Worm (Caenorhabditis elegans) whole organism, late embryonic: Measurements from ENCODE around the gene ZK488.6.

ENCODE experiments used
- C08G9.2 ChIP-seq: sonication (generic microtip); optimal IDR thresholded peaks from 2 replicates; lab custom pipeline; 2016; ENCODE audit warnings: mild to moderate bottlenecking, missing genetic modification characterization, moderate library complexity, missing compliant biosample characterization
- C38D4.7 ChIP-seq: fragments of 200-800 bp; sonication (Bioruptor generic); optimal IDR thresholded peaks from 2 replicates; lab custom pipeline; 2018; ENCODE audit warnings: mild to moderate bottlenecking, missing genetic modification characterization, moderate library complexity, missing compliant biosample characterization
- K02D7.2 ChIP-seq: sonication (generic microtip); optimal IDR thresholded peaks from 2 replicates; lab custom pipeline; 2017; ENCODE audit warnings: mild to moderate bottlenecking, missing genetic modification characterization, missing compliant biosample characterization
- K09A11.1 ChIP-seq: sonication (generic microtip); optimal IDR thresholded peaks from 2 replicates; lab custom pipeline; 2017; ENCODE audit warnings: antibody characterized with exemption, mild to moderate bottlenecking, missing genetic modification characterization, missing compliant biosample characterization; ENCODE audit not compliant: insufficient read depth
- ama-1 ChIP-seq: fragments of 150-350 bp; optimal IDR thresholded peaks from 2 replicates; lab custom pipeline; 2014
- ceh-14 ChIP-seq: sonication (generic microtip); optimal IDR thresholded peaks from 2 replicates; lab custom pipeline; 2016; ENCODE audit warnings: missing genotype, missing genetic modification characterization, missing compliant biosample characterization
- ceh-18 ChIP-seq: sonication (generic microtip); optimal IDR thresholded peaks from 2 replicates; lab custom pipeline; 2016; ENCODE audit warnings: missing genetic modification characterization, missing compliant biosample characterization
- ceh-19 ChIP-seq: fragments of 200-800 bp; sonication (Bioruptor generic); optimal IDR thresholded peaks from 2 replicates; lab custom pipeline; 2018; ENCODE audit warnings: mild to moderate bottlenecking, missing genetic modification characterization, missing compliant biosample characterization
- ceh-2 ChIP-seq: sonication (generic microtip); optimal IDR thresholded peaks from 2 replicates; lab custom pipeline; 2016; ENCODE audit warnings: missing genotype, missing genetic modification characterization, missing compliant biosample characterization
- ceh-24 ChIP-seq: sonication (generic microtip); optimal IDR thresholded peaks from 2 replicates; lab custom pipeline; 2016; ENCODE audit warnings: mild to moderate bottlenecking, missing genetic modification characterization, missing compliant biosample characterization
- ceh-30 ChIP-seq: fragments of 150-350 bp; optimal IDR thresholded peaks from 2 replicates; lab custom pipeline; 2014; ENCODE audit warnings: missing biosample characterization, missing genetic modification characterization
- ceh-34 ChIP-seq: sonication (generic microtip); optimal IDR thresholded peaks from 2 replicates; lab custom pipeline; 2016; ENCODE audit warnings: mild to moderate bottlenecking, missing genetic modification characterization, missing compliant biosample characterization
- ceh-45 ChIP-seq: fragments of 200-800 bp; sonication (Bioruptor generic); IDR thresholded peaks from 2 replicates; pipeline ENCODE4 v1.3.6; 2022; ENCODE audit warnings: missing genetic modification reagents, missing genetic modification characterization, missing compliant biosample characterization
- ceh-6 ChIP-seq: fragments of 200-800 bp; sonication (Bioruptor generic); optimal IDR thresholded peaks from 2 replicates; lab custom pipeline; 2018; ENCODE audit warnings: mild to moderate bottlenecking, missing genetic modification characterization, missing compliant biosample characterization
- dmd-4 ChIP-seq: sonication (generic microtip); optimal IDR thresholded peaks from 2 replicates; lab custom pipeline; 2016; ENCODE audit warnings: borderline replicate concordance, missing genetic modification characterization, missing compliant biosample characterization
- elt-2 ChIP-seq: sonication (generic microtip); optimal IDR thresholded peaks from 2 replicates; lab custom pipeline; 2016; ENCODE audit warnings: missing genetic modification reagents, missing genetic modification characterization, missing compliant biosample characterization
- elt-4 ChIP-seq: sonication (generic microtip); optimal IDR thresholded peaks from 2 replicates; lab custom pipeline; 2016; ENCODE audit warnings: missing genetic modification characterization, missing compliant biosample characterization
- eyg-1 ChIP-seq: sonication (generic microtip); optimal IDR thresholded peaks from 2 replicates; lab custom pipeline; 2016; ENCODE audit warnings: missing genotype, missing genetic modification characterization, missing compliant biosample characterization
- fkh-10 ChIP-seq: fragments of 150-350 bp; optimal IDR thresholded peaks from 2 replicates; lab custom pipeline; 2014; ENCODE audit warnings: missing biosample characterization, missing genetic modification reagents, missing genetic modification characterization
- hlh-30 ChIP-seq: sonication (generic microtip); optimal IDR thresholded peaks from 2 replicates; lab custom pipeline; 2017; ENCODE audit warnings: antibody characterized with exemption, missing genetic modification characterization, missing compliant biosample characterization; ENCODE audit not compliant: insufficient read depth
- hlh-6 ChIP-seq: sonication (generic microtip); optimal IDR thresholded peaks from 2 replicates; lab custom pipeline; 2016; ENCODE audit warnings: missing genotype, missing genetic modification characterization, missing compliant biosample characterization
- hlh-8 ChIP-seq: sonication (generic microtip); optimal IDR thresholded peaks from 2 replicates; lab custom pipeline; 2016; ENCODE audit warnings: missing genotype, missing genetic modification characterization, missing compliant biosample characterization
- lin-11 ChIP-seq: fragments of 200-800 bp; sonication (Bioruptor generic); optimal IDR thresholded peaks from 2 replicates; lab custom pipeline; 2018; ENCODE audit warnings: mild to moderate bottlenecking, missing genetic modification characterization, missing compliant biosample characterization
- madf-2 ChIP-seq: sonication (generic microtip); optimal IDR thresholded peaks from 2 replicates; lab custom pipeline; 2017; ENCODE audit warnings: missing genetic modification characterization, missing compliant biosample characterization
- nfya-1 ChIP-seq: sonication (generic microtip); optimal IDR thresholded peaks from 2 replicates; lab custom pipeline; 2017; ENCODE audit warnings: missing genetic modification characterization, mild to moderate bottlenecking, missing compliant biosample characterization, antibody characterized with exemption, moderate library complexity
- npax-4 ChIP-seq: sonication (generic microtip); optimal IDR thresholded peaks from 2 replicates; lab custom pipeline; 2016; ENCODE audit warnings: missing genetic modification characterization, missing compliant biosample characterization
- pag-3 ChIP-seq: sonication (generic microtip); optimal IDR thresholded peaks from 2 replicates; lab custom pipeline; 2016; ENCODE audit warnings: missing compliant biosample characterization, missing genetic modification characterization, borderline replicate concordance
- pat-9 ChIP-seq: fragments of 200-800 bp; sonication (Bioruptor generic); optimal IDR thresholded peaks from 2 replicates; lab custom pipeline; 2018; ENCODE audit warnings: mild to moderate bottlenecking, missing genetic modification characterization, moderate library complexity, missing compliant biosample characterization
- pha-2 ChIP-seq: sonication (generic microtip); optimal IDR thresholded peaks from 2 replicates; lab custom pipeline; 2017; ENCODE audit warnings: mild to moderate bottlenecking, missing genetic modification characterization, missing compliant biosample characterization
- pros-1 ChIP-seq: fragments of 150-350 bp; optimal IDR thresholded peaks from 2 replicates; lab custom pipeline; 2014; ENCODE audit warnings: missing biosample characterization, missing genetic modification reagents, missing genetic modification characterization
- sox-2 ChIP-seq: fragments of 200-800 bp; sonication (Bioruptor generic); IDR thresholded peaks from 2 replicates; pipeline ENCODE4 v1.3.6; 2022; ENCODE audit warnings: missing genetic modification reagents, missing genetic modification characterization, missing compliant biosample characterization
- tbx-2 ChIP-seq: sonication (generic microtip); optimal IDR thresholded peaks from 2 replicates; lab custom pipeline; 2016; ENCODE audit warnings: missing genetic modification characterization, missing compliant biosample characterization
- tbx-7 ChIP-seq: sonication (generic microtip); optimal IDR thresholded peaks from 2 replicates; lab custom pipeline; 2016; ENCODE audit warnings: missing genotype, missing genetic modification characterization, missing compliant biosample characterization
- ttx-3 ChIP-seq: sonication (generic microtip); optimal IDR thresholded peaks from 2 replicates; lab custom pipeline; 2016; ENCODE audit warnings: missing genetic modification reagents, missing genetic modification characterization, missing compliant biosample characterization
- unc-3 ChIP-seq, 2 experiments: fragments of 200-800 bp in 1 of 2; sonication (Bioruptor generic) in 1 of 2; sonication (generic microtip) in 1 of 2; conservative IDR thresholded peaks in 1 of 2; optimal IDR thresholded peaks in 1 of 2; 2 replicates each; pipeline versions ENCODE4 v1.3.6 to Lab custom; 2016 to 2022; ENCODE audit warnings: missing compliant biosample characterization in 2 of 2, missing genetic modification characterization in 2 of 2, missing genetic modification reagents in 1 of 2
- unc-86 ChIP-seq: sonication (generic microtip); optimal IDR thresholded peaks from 2 replicates; lab custom pipeline; 2016; ENCODE audit warnings: missing genetic modification characterization, missing compliant biosample characterization
- ztf-16 ChIP-seq: sonication (generic microtip); optimal IDR thresholded peaks from 2 replicates; lab custom pipeline; 2017; ENCODE audit warnings: missing genetic modification characterization, missing compliant biosample characterization

ZK488.6 gene

ce11 chrV:609671-610070, 19.4 kb downstream of the ZK488.6 start, which contains the start of gene srlf-36:
Gene srlf-36, minus strand, starts transcription at chrV:609771.
- TF ChIP-seq unc-3 (GFP tag; conservative IDR thresholded peaks at IDR 0.05; lab: Robert Waterston, UW) (no peak), unc-3 (tag; optimal IDR thresholded peaks at IDR 0.05; lab: Kevin White, UChicago) (no peak), ceh-2 (tag; lab: Kevin White, UChicago) (no peak), hlh-6 (no peak), fkh-10 (GFP tag; lab: Kevin White, UChicago) (no peak), pros-1 (tag; lab: Kevin White, UChicago) (no peak), elt-2 (tag; lab: Kevin White, UChicago) (no peak), ceh-19 (GFP tag; lab: Kevin White, UChicago) (no peak), ttx-3 (tag; lab: Kevin White, UChicago) (no peak), K02D7.2 (tag; lab: Kevin White, UChicago) (no peak), K09A11.1 (no peak), elt-4 (tag; lab: Kevin White, UChicago) (no peak), ama-1 (lab: Kevin White, UChicago) (no peak), pat-9 (tag; lab: Kevin White, UChicago) (no peak), C08G9.2 (tag; lab: Kevin White, UChicago) (no peak), pha-2 (tag; lab: Kevin White, UChicago) (no peak), npax-4 (no peak), C38D4.7 (no peak), tbx-7 (tag; lab: Kevin White, UChicago) (no peak)

ce11 chrV:610217-610616, 19.9 kb downstream of the ZK488.6 start, which contains the start of gene nhr-90:
Gene nhr-90, plus strand, starts transcription at chrV:610512.
- TF ChIP-seq ceh-34 = no peak
- TF ChIP-seq ceh-45 (GFP tag; lab: Robert Waterston, UW) = no peak
- no peak for TF ChIP-seq nfya-1 (tag; lab: Kevin White, UChicago)
- no peak for TF ChIP-seq dmd-4 (tag; lab: Kevin White, UChicago)
- TF ChIP-seq eyg-1 = no peak
- no peak for TF ChIP-seq hlh-8 (tag; lab: Kevin White, UChicago)
- no peak for TF ChIP-seq ceh-24 (tag; lab: Kevin White, UChicago)
- no peak for TF ChIP-seq tbx-2 (tag; lab: Kevin White, UChicago)
- no peak for TF ChIP-seq ceh-30 (tag; lab: Kevin White, UChicago)
- no peak for TF ChIP-seq unc-86 (tag; lab: Kevin White, UChicago)
- TF ChIP-seq ama-1 (lab: Kevin White, UChicago) = no peak
- TF ChIP-seq pag-3 (tag; lab: Kevin White, UChicago) = no peak
- no peak for TF ChIP-seq ztf-16 (tag; lab: Kevin White, UChicago)
- TF ChIP-seq elt-2 (tag; lab: Kevin White, UChicago) = no peak
- no peak for TF ChIP-seq hlh-30 (tag; lab: Kevin White, UChicago)
- no peak for TF ChIP-seq ceh-18 (tag; lab: Kevin White, UChicago)
- TF ChIP-seq lin-11 (tag; lab: Kevin White, UChicago) = no peak

- TF ChIP-seq pha-2 (tag; lab: Kevin White, UChicago) = no peak
- no peak for TF ChIP-seq ztf-16 (tag; lab: Kevin White, UChicago)
- TF ChIP-seq fkh-10 (GFP tag; lab: Kevin White, UChicago) = no peak
- no peak for TF ChIP-seq ceh-14 (tag; lab: Kevin White, UChicago)
- TF ChIP-seq ceh-6 = no peak
- no peak for TF ChIP-seq pros-1 (tag; lab: Kevin White, UChicago)
- TF ChIP-seq sox-2 (GFP tag; lab: Robert Waterston, UW) = no peak
- TF ChIP-seq madf-2 (tag; lab: Kevin White, UChicago) = no peak
- no peak for TF ChIP-seq tbx-2 (tag; lab: Kevin White, UChicago)
- TF ChIP-seq tbx-7 (tag; lab: Kevin White, UChicago) = no peak
- TF ChIP-seq elt-2 (tag; lab: Kevin White, UChicago) = no peak
- no peak for TF ChIP-seq ceh-34
These were observed 25.0 kb downstream of the ZK488.6 start, which contains the start of gene F48G7.13 for ce11 chrV:615275-615674. Gene F48G7.13, plus strand, starts transcription at chrV:615575.
